Fruit fly (Drosophila melanogaster) whole organism, embryonic: ENCODE data around the gene CG31077.
A peak's percentile ranks its signal among the peaks of the same experiment; 100 is the strongest.

ENCODE experiments used
- BtbVII ChIP-seq: fragments of 200-800 bp; sonication (Bioruptor generic); optimal IDR thresholded peaks from 3 replicates; lab custom pipeline; 2017; ENCODE audit warnings: missing biosample characterization, mild to moderate bottlenecking, missing genetic modification characterization
- CG10209 ChIP-seq: fragments of 200-800 bp; sonication (Bioruptor generic); optimal IDR thresholded peaks from 3 replicates; lab custom pipeline; 2017; ENCODE audit warnings: missing biosample characterization, mild to moderate bottlenecking, missing genetic modification characterization, missing genetic modification reagents
- CG10462 ChIP-seq: fragments of 200-800 bp; sonication (Bioruptor generic); optimal IDR thresholded peaks from 2 replicates; lab custom pipeline; 2016; ENCODE audit warnings: missing biosample characterization, missing genetic modification characterization
- CG1233 ChIP-seq: fragments of 200-800 bp; sonication (Bioruptor generic); optimal IDR thresholded peaks from 4 replicates; lab custom pipeline; 2018; ENCODE audit warnings: missing biosample characterization, mild to moderate bottlenecking, missing genetic modification characterization
- CG12659 ChIP-seq: fragments of 200-800 bp; sonication (Bioruptor generic); optimal IDR thresholded peaks from 3 replicates; lab custom pipeline; 2017; ENCODE audit warnings: mild to moderate bottlenecking, missing biosample characterization, missing genetic modification reagents, missing genetic modification characterization
- CG12744 ChIP-seq: fragments of 200-800 bp; sonication (Bioruptor generic); optimal IDR thresholded peaks from 2 replicates; lab custom pipeline; 2016; ENCODE audit warnings: missing biosample characterization, missing genetic modification characterization
- CG12769 ChIP-seq: fragments of 200-800 bp; sonication (Bioruptor generic); optimal IDR thresholded peaks from 2 replicates; lab custom pipeline; 2019; ENCODE audit warnings: missing biosample characterization, mild to moderate bottlenecking, missing genetic modification characterization, moderate library complexity
- CG13296 ChIP-seq: fragments of 200-800 bp; sonication (Bioruptor generic); optimal IDR thresholded peaks from 3 replicates; lab custom pipeline; 2018; ENCODE audit warnings: missing biosample characterization, mild to moderate bottlenecking, missing genetic modification characterization
- CG1602 ChIP-seq: fragments of 200-800 bp; sonication (Bioruptor generic); optimal IDR thresholded peaks from 3 replicates; lab custom pipeline; 2016; ENCODE audit warnings: missing biosample characterization, missing genetic modification characterization
- CG18619 ChIP-seq: fragments of 200-800 bp; sonication (Bioruptor generic); optimal IDR thresholded peaks from 3 replicates; lab custom pipeline; 2017; ENCODE audit warnings: missing biosample characterization, mild to moderate bottlenecking, missing genetic modification characterization
- CG31365 ChIP-seq: fragments of 200-800 bp; sonication (Bioruptor generic); optimal IDR thresholded peaks from 2 replicates; lab custom pipeline; 2018; ENCODE audit warnings: missing biosample characterization, mild to moderate bottlenecking, missing genetic modification characterization
- CG3726 ChIP-seq: fragments of 200-800 bp; sonication (Bioruptor generic); IDR thresholded peaks from 3 replicates; pipeline ENCODE4, ENCODE4 v1.3.6; 2022; ENCODE audit warnings: missing biosample characterization, missing genetic modification characterization
- CG3847 ChIP-seq: fragments of 200-800 bp; sonication (Bioruptor generic); IDR thresholded peaks from 2 replicates; pipeline ENCODE4 v1.3.6; 2022; ENCODE audit warnings: missing biosample characterization, missing genetic modification characterization
- CG5953 ChIP-seq: fragments of 200-800 bp; sonication (Bioruptor generic); IDR thresholded peaks from 2 replicates; pipeline ENCODE4 v1.3.6; 2022; ENCODE audit warnings: missing biosample characterization, missing genetic modification characterization
- CG6813 ChIP-seq: fragments of 200-800 bp; sonication (Bioruptor generic); optimal IDR thresholded peaks from 2 replicates; lab custom pipeline; 2017; ENCODE audit warnings: missing biosample characterization, missing genetic modification characterization, mild to moderate bottlenecking, moderate library complexity, missing genetic modification reagents
- CG9215 ChIP-seq: fragments of 200-800 bp; sonication (Bioruptor generic); IDR thresholded peaks from 2 replicates; pipeline ENCODE4 v1.3.6; 2022; ENCODE audit warnings: missing biosample characterization, missing genetic modification characterization
- CG9797 ChIP-seq: fragments of 200-800 bp; sonication (Bioruptor generic); optimal IDR thresholded peaks from 3 replicates; lab custom pipeline; 2018; ENCODE audit warnings: missing biosample characterization, mild to moderate bottlenecking, missing genetic modification characterization
- CTCF ChIP-seq: fragments of 200-800 bp; sonication (Bioruptor generic); optimal IDR thresholded peaks from 2 replicates; lab custom pipeline; 2017; ENCODE audit warnings: missing biosample characterization, mild to moderate bottlenecking, missing genetic modification characterization, moderate library complexity
- CrebB ChIP-seq: fragments of 200-800 bp; sonication (Bioruptor generic); optimal IDR thresholded peaks from 3 replicates; lab custom pipeline; 2018; ENCODE audit warnings: missing biosample characterization, mild to moderate bottlenecking, missing genetic modification characterization
- D ChIP-seq, 2 experiments: fragments of 200-800 bp in 1 of 2; fragments of >200 bp in 1 of 2; sonication (Bioruptor generic) in 1 of 2; optimal IDR thresholded peaks; 2 replicates in 1 of 2; 3 replicates in 1 of 2; lab custom pipeline; 2017; ENCODE audit warnings: mild to moderate bottlenecking in 1 of 2, missing biosample characterization in 1 of 2, missing genetic modification characterization in 1 of 2, missing genetic modification reagents in 1 of 2
- Drgx ChIP-seq: fragments of 200-800 bp; sonication (Bioruptor generic); IDR thresholded peaks from 2 replicates; pipeline ENCODE4 v1.3.6; 2022; ENCODE audit warnings: missing biosample characterization, missing genetic modification characterization
- E2f2 ChIP-seq: fragments of 200-800 bp; sonication (Bioruptor generic); IDR thresholded peaks from 2 replicates; pipeline ENCODE4 v1.3.6; 2022; ENCODE audit warnings: missing biosample characterization, missing genetic modification characterization
- Eip74EF ChIP-seq, 2 experiments: fragments of 200-800 bp in 1 of 2; fragments of >200 bp in 1 of 2; sonication (Bioruptor generic) in 1 of 2; optimal IDR thresholded peaks; 2 replicates each; lab custom pipeline; 2017 to 2019; ENCODE audit warnings: missing biosample characterization in 2 of 2, missing genetic modification characterization in 2 of 2, mild to moderate bottlenecking in 1 of 2, moderate library complexity in 1 of 2
- GATAe ChIP-seq: fragments of 200-800 bp; sonication (Bioruptor generic); conservative IDR thresholded peaks from 2 replicates; pipeline ENCODE4 v1.3.6; 2022; ENCODE audit warnings: missing biosample characterization, missing genetic modification characterization
- Hr3 ChIP-seq: fragments of 200-800 bp; sonication (Bioruptor generic); optimal IDR thresholded peaks from 3 replicates; lab custom pipeline; 2016; ENCODE audit warnings: missing biosample characterization, missing genetic modification characterization
- Hr51 ChIP-seq, 2 experiments: fragments of 200-800 bp; sonication (Bioruptor generic); optimal IDR thresholded peaks; 2 replicates in 1 of 2; 3 replicates in 1 of 2; lab custom pipeline; 2016 to 2018; ENCODE audit warnings: missing biosample characterization in 2 of 2, missing genetic modification characterization in 2 of 2, mild to moderate bottlenecking in 1 of 2, moderate library complexity in 1 of 2
- Mes4 ChIP-seq: fragments of 200-800 bp; sonication (Bioruptor generic); optimal IDR thresholded peaks from 2 replicates; lab custom pipeline; 2016; ENCODE audit warnings: missing biosample characterization, missing genetic modification characterization
- Nf-YC ChIP-seq: fragments of 200-800 bp; optimal IDR thresholded peaks from 3 replicates; lab custom pipeline; 2019; ENCODE audit warnings: missing biosample characterization, mild to moderate bottlenecking, missing genetic modification characterization, moderate library complexity
- Oli ChIP-seq: fragments of 200-800 bp; sonication (Bioruptor generic); optimal IDR thresholded peaks from 2 replicates; lab custom pipeline; 2018; ENCODE audit warnings: missing biosample characterization, mild to moderate bottlenecking, missing genetic modification characterization, moderate library complexity
- Vsx1 ChIP-seq: fragments of 200-800 bp; sonication (Bioruptor generic); optimal IDR thresholded peaks from 2 replicates; lab custom pipeline; 2017; ENCODE audit warnings: missing biosample characterization, mild to moderate bottlenecking, missing genetic modification characterization, missing genetic modification reagents
- az2 ChIP-seq: fragments of 200-800 bp; sonication (Bioruptor generic); optimal IDR thresholded peaks from 3 replicates; lab custom pipeline; 2016; ENCODE audit warnings: missing biosample characterization, missing genetic modification characterization
- cato ChIP-seq: fragments of 200-800 bp; sonication (Bioruptor generic); optimal IDR thresholded peaks from 2 replicates; lab custom pipeline; 2016; ENCODE audit warnings: missing biosample characterization, missing genetic modification characterization, borderline replicate concordance
- chm ChIP-seq: fragments of 200-800 bp; sonication (Bioruptor generic); IDR thresholded peaks from 2 replicates; pipeline ENCODE4 v1.3.6; 2022; ENCODE audit warnings: missing biosample characterization, missing genetic modification characterization
- dmrt11E ChIP-seq: fragments of 200-800 bp; sonication (Bioruptor generic); optimal IDR thresholded peaks from 3 replicates; lab custom pipeline; 2018; ENCODE audit warnings: missing biosample characterization, mild to moderate bottlenecking, missing genetic modification characterization, moderate library complexity
- dmrt99B ChIP-seq: fragments of 200-800 bp; sonication (Bioruptor generic); optimal IDR thresholded peaks from 2 replicates; lab custom pipeline; 2018; ENCODE audit warnings: missing biosample characterization, mild to moderate bottlenecking, missing genetic modification characterization, moderate library complexity
- fd102C ChIP-seq: fragments of 200-800 bp; sonication (Bioruptor generic); optimal IDR thresholded peaks from 2 replicates; lab custom pipeline; 2018; ENCODE audit warnings: missing biosample characterization, mild to moderate bottlenecking, missing genetic modification characterization, moderate library complexity
- gsb ChIP-seq: fragments of 200-800 bp; sonication (Bioruptor generic); IDR thresholded peaks from 2 replicates; pipeline ENCODE4 v1.3.6; 2022; ENCODE audit warnings: missing biosample characterization, missing genetic modification characterization
- maf-S ChIP-seq: fragments of 200-800 bp; sonication (Bioruptor generic); optimal IDR thresholded peaks from 2 replicates; lab custom pipeline; 2016; ENCODE audit warnings: missing biosample characterization, missing genetic modification characterization
- oc ChIP-seq: fragments of 200-800 bp; sonication (Bioruptor generic); optimal IDR thresholded peaks from 2 replicates; lab custom pipeline; 2018; ENCODE audit warnings: missing biosample characterization, mild to moderate bottlenecking, missing genetic modification characterization, moderate library complexity
- pan ChIP-seq, 4 experiments: fragments of >200 bp in 3 of 4; fragments of 200-800 bp in 1 of 4; sonication (Bioruptor generic) in 1 of 4; optimal IDR thresholded peaks in 3 of 4; IDR thresholded peaks in 1 of 4; 2 replicates each; pipeline versions ENCODE4 v1.3.6 to Lab custom; 2017 to 2022; ENCODE audit warnings: missing biosample characterization in 2 of 4, missing genetic modification characterization in 2 of 4, mixed read lengths in 1 of 4
- pfk ChIP-seq: fragments of 200-800 bp; sonication (Bioruptor generic); optimal IDR thresholded peaks from 2 replicates; lab custom pipeline; 2018; ENCODE audit warnings: missing biosample characterization, mild to moderate bottlenecking, missing genetic modification characterization, moderate library complexity
- prd ChIP-seq, 3 experiments: fragments of >200 bp in 2 of 3; fragments of 200-800 bp in 1 of 3; sonication (Bioruptor generic) in 1 of 3; optimal IDR thresholded peaks in 2 of 3; IDR thresholded peaks in 1 of 3; 2 replicates in 2 of 3; 3 replicates in 1 of 3; pipeline versions ENCODE4 v1.3.6 to Lab custom; 2017 to 2022; ENCODE audit warnings: missing biosample characterization in 1 of 3, missing genetic modification characterization in 1 of 3
- sisA ChIP-seq: fragments of 200-800 bp; sonication (Bioruptor generic); IDR thresholded peaks from 2 replicates; pipeline ENCODE4 v1.3.6; 2022; ENCODE audit warnings: missing biosample characterization, missing genetic modification characterization
- sob ChIP-seq: fragments of 200-800 bp; sonication (Bioruptor generic); IDR thresholded peaks from 2 replicates; pipeline ENCODE4 v1.3.6; 2022; ENCODE audit warnings: missing biosample characterization, missing genetic modification characterization
- stc ChIP-seq: fragments of 200-800 bp; sonication (Bioruptor generic); IDR thresholded peaks from 2 replicates; pipeline ENCODE4 v1.3.6; 2022; ENCODE audit warnings: missing biosample characterization, missing genetic modification characterization
- sug ChIP-seq: fragments of 200-800 bp; optimal IDR thresholded peaks from 2 replicates; lab custom pipeline; 2019; ENCODE audit warnings: missing biosample characterization, mild to moderate bottlenecking, missing genetic modification characterization, moderate library complexity
- tna ChIP-seq: fragments of 200-800 bp; sonication (Bioruptor generic); IDR thresholded peaks from 2 replicates; pipeline ENCODE4 v1.3.6; 2022; ENCODE audit warnings: missing biosample characterization, missing genetic modification characterization; ENCODE audit not compliant: partially characterized antibody
- ttk ChIP-seq: fragments of 200-800 bp; sonication (Bioruptor generic); IDR thresholded peaks from 2 replicates; pipeline ENCODE4 v2.1.2; 2022; ENCODE audit warnings: missing biosample characterization, missing genetic modification characterization

CG31077 gene

DNA sequence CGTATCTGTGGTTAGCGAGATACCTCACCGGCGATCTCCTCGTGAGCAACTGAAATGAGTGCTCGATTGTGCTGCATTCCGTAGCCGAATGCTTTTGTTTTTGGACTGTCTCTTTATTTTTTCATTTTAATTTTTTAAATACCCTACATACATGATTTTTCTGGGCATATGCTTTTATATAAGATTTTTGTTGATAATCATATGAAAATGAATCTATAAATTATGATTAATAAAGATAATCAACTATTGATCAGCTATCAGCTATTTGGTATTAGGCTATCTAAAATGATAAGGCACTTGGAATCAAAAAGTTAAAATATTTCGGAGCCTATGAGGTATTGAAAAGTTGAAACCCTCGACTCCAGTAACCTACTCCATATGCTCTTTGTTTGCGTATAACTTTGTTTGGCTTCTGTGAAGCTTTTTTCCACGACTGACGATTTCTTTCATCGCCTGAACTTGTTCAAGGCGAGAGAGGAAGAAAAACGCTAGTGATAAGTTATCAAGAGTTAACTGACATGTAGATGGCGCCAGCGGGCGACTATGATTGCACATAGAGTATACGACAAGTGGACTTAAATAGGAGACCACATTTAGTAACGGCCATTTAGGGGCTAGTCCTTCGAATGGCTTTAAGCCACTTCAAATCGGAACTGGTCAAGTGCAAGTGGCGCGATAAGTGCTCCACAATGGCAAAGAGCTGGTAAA lies 9.6 kb upstream of the CG31077 start, which contains the start of gene CG31076 (continued):
- TF ChIP-seq CG10209 (no peak), CG31365 (no peak), CG12769 (tag; lab: Kevin White, UChicago) (peak; percentile 15), fd102C (no peak), D (optimal IDR thresholded peaks at IDR 0.05; lab: Kevin White, UChicago) (no peak), D (GFP tag; optimal IDR thresholded peaks at IDR 0.05; lab: Kevin White, UChicago) (no peak), pfk (no peak), prd (optimal IDR thresholded peaks at IDR 0.05; lab: Kevin White, UChicago) (no peak), prd (GFP tag; IDR thresholded peaks at IDR 0.05; lab: Robert Waterston, UW) (peak; percentile 37; the same call in 1 of the 3 replicates), CG12744 (GFP tag; lab: Kevin White, UChicago) (no peak), CG6813 (no peak), oc (tag; lab: Kevin White, UChicago) (no peak), CrebB (tag; lab: Kevin White, UChicago) (no peak), CG12659 (GFP tag; lab: Kevin White, UChicago) (no peak), CG3847 (no peak), CG13296 (peak; percentile 42), tna (GFP tag; lab: Robert Waterston, UW) (no peak), Hr3 (GFP tag; lab: Kevin White, UChicago) (no peak), gsb (GFP tag; lab: Robert Waterston, UW) (no peak), cato (GFP tag; lab: Kevin White, UChicago) (no peak), CG9215 (GFP tag; lab: Robert Waterston, UW) (no peak), sisA (peak; percentile 26; the same call in 1 of the 2 replicates), Hr51 (GFP tag; optimal IDR thresholded peaks at IDR 0.05; lab: Kevin White, UChicago) (peak in 1 of 2 experiments; percentile 63), Drgx (GFP tag; lab: Robert Waterston, UW) (peak; percentile 53; the same call in 1 of the 2 replicates), Eip74EF (GFP tag; optimal IDR thresholded peaks at IDR 0.05; lab: Kevin White, UChicago) (peak in 1 of 2 experiments; percentile 12), CG10462 (no peak), dmrt99B (peak; percentile 66), az2 (GFP tag; lab: Kevin White, UChicago) (peak; percentile 6), sug (tag; lab: Kevin White, UChicago) (no peak), E2f2 (GFP tag; lab: Robert Waterston, UW) (no peak), BtbVII (GFP tag; lab: Kevin White, UChicago) (no peak), ttk (0 out of 2 replicates have a peak, but pooled peaks have one; percentile 7), CG1602 (no peak), CTCF (GFP tag; lab: Kevin White, UChicago) (peak; percentile 92), CG5953 (GFP tag; lab: Robert Waterston, UW) (no peak), Mes4 (GFP tag; lab: Kevin White, UChicago) (no peak), pan (optimal IDR thresholded peaks at IDR 0.05; lab: Kevin White, UChicago) (no peak), pan (GFP tag; optimal IDR thresholded peaks at IDR 0.05 in 1 of 2, IDR thresholded peaks at IDR 0.05 in 1 of 2) (no peak), dmrt11E (tag; lab: Kevin White, UChicago) (no peak), maf-S (no peak), CG18619 (GFP tag; lab: Kevin White, UChicago) (no peak), GATAe (GFP tag; lab: Robert Waterston, UW) (peak; percentile 71), CG3726 (GFP tag; lab: Robert Waterston, UW) (no peak), stc (GFP tag; lab: Robert Waterston, UW) (no peak), Oli (tag; lab: Kevin White, UChicago) (peak; percentile 34), CG1233 (GFP tag; lab: Kevin White, UChicago) (no peak), Vsx1 (no peak), CG9797 (GFP tag; lab: Kevin White, UChicago) (no peak), chm (GFP tag; lab: Robert Waterston, UW) (no peak), Nf-YC (tag; lab: Kevin White, UChicago) (peak; percentile 31), sob (GFP tag; lab: Robert Waterston, UW) (no peak)
